Worm (Caenorhabditis elegans) whole organism, late embryonic: ENCODE results near the gene F31D4.5.

Experiments used
- K09A11.1 ChIP-seq: sonication (generic microtip); optimal IDR thresholded peaks from 2 replicates; lab custom pipeline; 2017; ENCODE audit warnings: antibody characterized with exemption, mild to moderate bottlenecking, missing genetic modification characterization, missing compliant biosample characterization; ENCODE audit not compliant: insufficient read depth
- ceh-18 ChIP-seq: sonication (generic microtip); optimal IDR thresholded peaks from 2 replicates; lab custom pipeline; 2016; ENCODE audit warnings: missing genetic modification characterization, missing compliant biosample characterization
- ceh-19 ChIP-seq: fragments of 200-800 bp; sonication (Bioruptor generic); optimal IDR thresholded peaks from 2 replicates; lab custom pipeline; 2018; ENCODE audit warnings: mild to moderate bottlenecking, missing genetic modification characterization, missing compliant biosample characterization
- ceh-2 ChIP-seq: sonication (generic microtip); optimal IDR thresholded peaks from 2 replicates; lab custom pipeline; 2016; ENCODE audit warnings: missing genotype, missing genetic modification characterization, missing compliant biosample characterization
- ets-4 ChIP-seq: sonication (generic microtip); optimal IDR thresholded peaks from 2 replicates; lab custom pipeline; 2016; ENCODE audit warnings: missing genetic modification characterization, missing compliant biosample characterization
- nhr-11 ChIP-seq: fragments of 150-350 bp; optimal IDR thresholded peaks from 2 replicates; lab custom pipeline; 2014; ENCODE audit warnings: missing biosample characterization, missing genetic modification characterization
- pha-4 ChIP-seq: fragments of 150-350 bp; optimal IDR thresholded peaks from 2 replicates; lab custom pipeline; 2018; ENCODE audit warnings: missing biosample characterization, missing genetic modification reagents, missing genetic modification characterization
- tbx-2 ChIP-seq: sonication (generic microtip); optimal IDR thresholded peaks from 2 replicates; lab custom pipeline; 2016; ENCODE audit warnings: missing genetic modification characterization, missing compliant biosample characterization
- unc-3 ChIP-seq, 2 experiments: fragments of 200-800 bp in 1 of 2; sonication (Bioruptor generic) in 1 of 2; sonication (generic microtip) in 1 of 2; conservative IDR thresholded peaks in 1 of 2; optimal IDR thresholded peaks in 1 of 2; 2 replicates each; pipeline versions ENCODE4 v1.3.6 to Lab custom; 2016 to 2022; ENCODE audit warnings: missing compliant biosample characterization in 2 of 2, missing genetic modification characterization in 2 of 2, missing genetic modification reagents in 1 of 2

DNA sequence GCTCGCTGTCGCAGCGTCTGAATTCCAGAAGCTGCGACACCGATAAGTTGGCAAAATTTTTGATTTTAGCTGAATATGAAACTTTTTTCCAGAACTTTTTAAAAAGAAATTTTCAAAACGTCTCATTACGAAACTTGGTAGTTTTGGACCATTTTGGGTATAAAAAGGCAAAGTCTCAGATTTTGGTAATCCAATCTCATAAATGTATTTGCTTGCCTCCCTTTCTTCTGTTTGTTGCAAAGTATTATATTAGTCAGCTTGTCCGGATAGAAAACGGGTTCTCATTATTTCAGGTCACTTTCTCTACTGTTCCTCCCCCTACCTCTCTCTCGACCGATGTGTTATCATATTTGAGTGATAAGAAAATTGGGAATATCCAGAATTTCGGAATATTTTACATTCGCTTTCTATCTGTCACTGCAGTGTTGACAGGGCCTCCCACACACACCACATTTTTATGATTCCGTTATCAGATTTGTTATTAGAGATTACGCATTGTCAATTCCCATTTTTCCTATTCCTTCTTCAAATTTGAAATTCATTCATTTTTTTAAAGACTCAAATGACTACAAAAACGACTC is at the start of gene F31D4.5:
- TF ChIP-seq nhr-11 (no peak), tbx-2 (no peak), ceh-19 (GFP tag; lab: Kevin White, UChicago) (no peak), ceh-18 (tag; lab: Kevin White, UChicago) (no peak), ets-4 (tag; lab: Kevin White, UChicago) (no peak), pha-4 (tag; lab: Kevin White, UChicago) (no peak), unc-3 (GFP tag; conservative IDR thresholded peaks at IDR 0.05; lab: Robert Waterston, UW) (no peak), unc-3 (tag; optimal IDR thresholded peaks at IDR 0.05; lab: Kevin White, UChicago) (no peak), K09A11.1 (tag; lab: Kevin White, UChicago) (no peak), ceh-2 (no peak)
